Worm (Caenorhabditis elegans): ENCODE measurements around the gene C04B4.6.

DNA sequence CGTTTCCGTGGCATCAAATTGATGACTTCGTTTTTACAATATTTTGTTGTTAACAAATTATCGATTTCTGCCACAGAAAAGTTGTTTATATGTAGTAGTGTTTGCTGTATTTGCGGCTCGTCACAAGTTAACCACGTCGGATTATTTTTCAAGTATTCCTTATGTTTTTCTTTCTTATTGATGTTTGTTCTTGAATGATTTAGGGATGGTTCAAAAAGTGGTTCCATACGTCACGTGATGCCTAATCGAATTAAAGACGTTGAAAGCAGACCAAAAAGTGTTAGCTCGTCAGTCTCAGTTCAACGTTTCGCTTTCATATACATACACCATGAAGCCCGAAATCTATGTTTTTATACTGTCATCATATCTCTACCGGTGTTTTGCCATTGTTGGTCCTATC, 10.0 kb upstream of the C04B4.6 start, which contains the start of gene lips-2:
- no peak for TF ChIP-seq lin-13 (tag; optimal IDR thresholded peaks at IDR 0.05)
- no peak for TF ChIP-seq pha-4 (tag; optimal IDR thresholded peaks at IDR 0.05)
- no peak for TF ChIP-seq ceh-83 (GFP tag; optimal IDR thresholded peaks at IDR 0.05)
- no peak for TF ChIP-seq unc-62 (GFP tag; optimal IDR thresholded peaks at IDR 0.05)
- no peak for TF ChIP-seq ceh-39 (tag; optimal IDR thresholded peaks at IDR 0.05)
- TF ChIP-seq nhr-12 (tag; optimal IDR thresholded peaks at IDR 0.05) = no peak
- no peak for TF ChIP-seq unc-39 (tag; optimal IDR thresholded peaks at IDR 0.05)
- TF ChIP-seq nhr-28 (tag; optimal IDR thresholded peaks at IDR 0.05) = no peak
- no peak for TF ChIP-seq blmp-1 (tag; optimal IDR thresholded peaks at IDR 0.05)
- no peak for TF ChIP-seq ces-1 (GFP tag; optimal IDR thresholded peaks at IDR 0.05)
- TF ChIP-seq lsy-2 (tag; optimal IDR thresholded peaks at IDR 0.05) = no peak

Data from whole organism, mixed stage, embryonic.